Worm (Caenorhabditis elegans) whole organism, early embryonic: ENCODE measurements around the gene C34C12.7.

ENCODE experiments used
- B0310.2 ChIP-seq: sonication (generic microtip); optimal IDR thresholded peaks from 2 replicates; lab custom pipeline; 2016; ENCODE audit warnings: mild to moderate bottlenecking, missing genetic modification characterization, missing compliant biosample characterization
- ama-1 ChIP-seq: fragments of 150-350 bp; optimal IDR thresholded peaks from 2 replicates; lab custom pipeline; 2014
- ceh-13 ChIP-seq: fragments of 200-800 bp; sonication (Bioruptor generic); optimal IDR thresholded peaks from 2 replicates; lab custom pipeline; 2018; ENCODE audit warnings: mild to moderate bottlenecking, missing genetic modification characterization, missing compliant biosample characterization
- ceh-36 ChIP-seq: sonication (generic microtip); optimal IDR thresholded peaks from 2 replicates; lab custom pipeline; 2016; ENCODE audit warnings: missing genetic modification characterization, inconsistent platforms, missing compliant biosample characterization
- ets-7 ChIP-seq: sonication (generic microtip); optimal IDR thresholded peaks from 2 replicates; lab custom pipeline; 2016; ENCODE audit warnings: missing genotype, missing genetic modification characterization, missing compliant biosample characterization
- flt-1 ChIP-seq: fragments of 200-800 bp; sonication (Bioruptor generic); IDR thresholded peaks from 2 replicates; pipeline ENCODE4 v1.3.6; 2022; ENCODE audit warnings: missing genetic modification characterization, missing compliant biosample characterization
- hmbx-1 ChIP-seq: sonication (generic microtip); optimal IDR thresholded peaks from 2 replicates; lab custom pipeline; 2016; ENCODE audit warnings: mild to moderate bottlenecking, missing genetic modification characterization, missing compliant biosample characterization
- hmg-4 ChIP-seq: fragments of 200-800 bp; sonication (Bioruptor generic); optimal IDR thresholded peaks from 2 replicates; lab custom pipeline; 2018; ENCODE audit warnings: mild to moderate bottlenecking, missing genetic modification characterization, missing compliant biosample characterization
- pes-1 ChIP-seq: fragments of 200-800 bp; sonication (Bioruptor generic); IDR thresholded peaks from 2 replicates; pipeline ENCODE4 v1.3.6; 2022; ENCODE audit warnings: missing genetic modification reagents, missing genetic modification characterization, missing compliant biosample characterization
- scrt-1 ChIP-seq: fragments of 200-800 bp; sonication (Bioruptor generic); IDR thresholded peaks from 2 replicates; pipeline ENCODE4 v1.3.6; 2022; ENCODE audit warnings: missing genetic modification characterization, missing compliant biosample characterization
- sea-1 ChIP-seq: fragments of 200-800 bp; sonication (Bioruptor generic); conservative IDR thresholded peaks from 2 replicates; pipeline ENCODE4 v1.3.6; 2022; ENCODE audit warnings: missing genetic modification characterization, missing compliant biosample characterization
- tbx-11 ChIP-seq: fragments of 200-800 bp; sonication (Bioruptor generic); IDR thresholded peaks from 2 replicates; pipeline ENCODE4 v1.3.6; 2022; ENCODE audit warnings: missing genetic modification characterization, missing compliant biosample characterization
- tbx-37 ChIP-seq: fragments of 200-800 bp; sonication (Bioruptor generic); conservative IDR thresholded peaks from 2 replicates; pipeline ENCODE4 v1.3.6; 2022; ENCODE audit warnings: missing genetic modification reagents, missing genetic modification characterization, missing compliant biosample characterization
- tra-4 ChIP-seq: sonication (generic microtip); optimal IDR thresholded peaks from 2 replicates; lab custom pipeline; 2017; ENCODE audit warnings: missing genetic modification characterization, missing compliant biosample characterization

ce11 chrIII:3488224-3488623 lies at the start of gene C34C12.7:
- TF ChIP-seq ceh-36 (tag; lab: Kevin White, UChicago) (no peak), ceh-13 (GFP tag; lab: Kevin White, UChicago) (no peak), ama-1 (lab: Kevin White, UChicago) (no peak), flt-1 (GFP tag; lab: Robert Waterston, UW) (no peak), hmg-4 (GFP tag; lab: Kevin White, UChicago) (no peak), scrt-1 (GFP tag; lab: Robert Waterston, UW) (no peak), sea-1 (GFP tag; lab: Robert Waterston, UW) (no peak), B0310.2 (tag; lab: Kevin White, UChicago) (no peak), tbx-11 (GFP tag; lab: Robert Waterston, UW) (no peak), tra-4 (tag; lab: Kevin White, UChicago) (no peak), tbx-37 (GFP tag; lab: Robert Waterston, UW) (no peak), hmbx-1 (no peak), pes-1 (GFP tag; lab: Robert Waterston, UW) (no peak), ets-7 (tag; lab: Kevin White, UChicago) (no peak)
